Worm (Caenorhabditis elegans) whole organism, L1 larva: ENCODE data around the gene F26F4.6.

ENCODE experiments used
- C04F5.9 ChIP-seq: sonication (generic microtip); optimal IDR thresholded peaks from 2 replicates; lab custom pipeline; 2016; ENCODE audit warnings: missing genetic modification characterization, missing compliant biosample characterization
- C16A3.4 ChIP-seq: fragments of 150-350 bp; optimal IDR thresholded peaks from 2 replicates; lab custom pipeline; 2014; ENCODE audit warnings: missing biosample characterization, missing genetic modification characterization
- C34B4.2 ChIP-seq: sonication (generic microtip); optimal IDR thresholded peaks from 2 replicates; lab custom pipeline; 2017; ENCODE audit warnings: mild to moderate bottlenecking, missing genetic modification characterization, missing compliant biosample characterization
- F16B12.6 ChIP-seq: fragments of 150-350 bp; optimal IDR thresholded peaks from 2 replicates; lab custom pipeline; 2014; ENCODE audit warnings: missing biosample characterization, missing genetic modification characterization
- aha-1 ChIP-seq: fragments of 150-350 bp; optimal IDR thresholded peaks from 2 replicates; lab custom pipeline; 2014; ENCODE audit warnings: missing biosample characterization, missing genetic modification characterization
- aly-2 ChIP-seq: fragments of 150-350 bp; optimal IDR thresholded peaks from 2 replicates; lab custom pipeline; 2014; ENCODE audit warnings: missing biosample characterization, missing genetic modification characterization
- ama-1 ChIP-seq: fragments of 150-350 bp; optimal IDR thresholded peaks from 2 replicates; lab custom pipeline; 2014
- blmp-1 ChIP-seq: fragments of 150-350 bp; optimal IDR thresholded peaks from 2 replicates; lab custom pipeline; 2014; ENCODE audit warnings: missing biosample characterization, missing genetic modification characterization
- ceh-88 ChIP-seq: fragments of 200-800 bp; sonication (Bioruptor generic); IDR thresholded peaks from 2 replicates; pipeline ENCODE4 v1.3.6; 2022; ENCODE audit warnings: missing genetic modification characterization, missing compliant biosample characterization
- ceh-90 ChIP-seq: sonication (generic microtip); optimal IDR thresholded peaks from 2 replicates; lab custom pipeline; 2016; ENCODE audit warnings: missing genetic modification characterization, missing compliant biosample characterization
- ces-1 ChIP-seq: fragments of 150-350 bp; optimal IDR thresholded peaks from 2 replicates; lab custom pipeline; 2014; ENCODE audit warnings: missing biosample characterization, missing genetic modification reagents, missing genetic modification characterization
- egl-13 ChIP-seq: sonication (generic microtip); optimal IDR thresholded peaks from 2 replicates; lab custom pipeline; 2016; ENCODE audit warnings: missing genotype, missing genetic modification reagents, missing genetic modification characterization, missing compliant biosample characterization
- elt-3 ChIP-seq, 6 experiments: fragments of 150-350 bp in 1 of 6; sonication (generic microtip); optimal IDR thresholded peaks; 2 replicates each; lab custom pipeline; 2017 to 2018; ENCODE audit warnings: missing biosample characterization in 6 of 6, missing genetic modification characterization in 6 of 6, inconsistent platforms in 1 of 6
- ets-5 ChIP-seq: fragments of 200-800 bp; sonication (Bioruptor generic); IDR thresholded peaks from 2 replicates; pipeline ENCODE4 v1.3.6; 2022; ENCODE audit warnings: missing genetic modification characterization, missing compliant biosample characterization
- fkh-10 ChIP-seq: sonication (generic microtip); optimal IDR thresholded peaks from 2 replicates; lab custom pipeline; 2017; ENCODE audit warnings: missing biosample characterization, missing genetic modification reagents, missing genetic modification characterization
- fkh-4 ChIP-seq: sonication (generic microtip); optimal IDR thresholded peaks from 2 replicates; lab custom pipeline; 2016; ENCODE audit warnings: missing compliant biosample characterization, missing genetic modification characterization, borderline replicate concordance
- fkh-8 ChIP-seq: sonication (generic microtip); optimal IDR thresholded peaks from 2 replicates; lab custom pipeline; 2016; ENCODE audit warnings: mild to moderate bottlenecking, missing genetic modification characterization, missing compliant biosample characterization
- hlh-4 ChIP-seq: sonication (generic microtip); optimal IDR thresholded peaks from 2 replicates; lab custom pipeline; 2016; ENCODE audit warnings: mild to moderate bottlenecking, missing genetic modification characterization, missing compliant biosample characterization
- irx-1 ChIP-seq: sonication (generic microtip); optimal IDR thresholded peaks from 2 replicates; lab custom pipeline; 2016; ENCODE audit warnings: missing genetic modification characterization, missing compliant biosample characterization
- isw-1 ChIP-seq: fragments of 200-800 bp; sonication (Bioruptor generic); IDR thresholded peaks from 2 replicates; pipeline ENCODE4 v1.3.6; 2022; ENCODE audit warnings: missing genetic modification characterization, missing compliant biosample characterization
- jun-1 ChIP-seq: fragments of 150-350 bp; optimal IDR thresholded peaks from 2 replicates; lab custom pipeline; 2014; ENCODE audit warnings: missing biosample characterization, missing genetic modification reagents, missing genetic modification characterization
- lin-13 ChIP-seq: fragments of 150-350 bp; optimal IDR thresholded peaks from 2 replicates; lab custom pipeline; 2014; ENCODE audit warnings: missing biosample characterization, missing genetic modification reagents, missing genetic modification characterization
- lin-14 ChIP-seq: fragments of 200-800 bp; sonication (Bioruptor generic); optimal IDR thresholded peaks from 2 replicates; lab custom pipeline; 2018; ENCODE audit warnings: mild to moderate bottlenecking, missing genetic modification characterization, moderate library complexity, missing compliant biosample characterization
- lin-15B ChIP-seq: fragments of 150-350 bp; sonication (generic microtip); optimal IDR thresholded peaks from 3 replicates; lab custom pipeline; 2014; ENCODE audit warnings: missing biosample characterization, missing genetic modification characterization
- lin-35 ChIP-seq, 2 experiments: fragments of 150-350 bp; optimal IDR thresholded peaks; 2 replicates each; lab custom pipeline; 2014; ENCODE audit warnings: missing biosample characterization in 2 of 2, missing genetic modification characterization in 2 of 2, missing genetic modification reagents in 2 of 2
- lir-3 ChIP-seq: sonication (generic microtip); optimal IDR thresholded peaks from 2 replicates; lab custom pipeline; 2016; ENCODE audit warnings: mild to moderate bottlenecking, missing genetic modification characterization, moderate library complexity, missing compliant biosample characterization; ENCODE audit not compliant: poor library complexity
- lsy-2 ChIP-seq, 2 experiments: fragments of 150-350 bp; optimal IDR thresholded peaks; 2 replicates each; lab custom pipeline; 2014; ENCODE audit warnings: missing biosample characterization in 2 of 2, missing genetic modification characterization in 2 of 2
- mab-9 ChIP-seq: fragments of 200-800 bp; sonication (Bioruptor generic); IDR thresholded peaks from 2 replicates; pipeline ENCODE4 v1.3.6; 2022; ENCODE audit warnings: missing genetic modification reagents, missing genetic modification characterization, missing compliant biosample characterization
- mdl-1 ChIP-seq, 2 experiments: fragments of 150-350 bp; optimal IDR thresholded peaks; 2 replicates each; lab custom pipeline; 2014 to 2017; ENCODE audit warnings: missing biosample characterization in 2 of 2, missing genetic modification characterization in 2 of 2, inconsistent platforms in 1 of 2
- mef-2 ChIP-seq: fragments of 150-350 bp; optimal IDR thresholded peaks from 2 replicates; lab custom pipeline; 2014; ENCODE audit warnings: missing biosample characterization, missing genetic modification characterization
- nhr-11 ChIP-seq: fragments of 150-350 bp; optimal IDR thresholded peaks from 2 replicates; lab custom pipeline; 2014; ENCODE audit warnings: missing biosample characterization, missing genetic modification characterization
- nhr-12 ChIP-seq: sonication (generic microtip); optimal IDR thresholded peaks from 2 replicates; lab custom pipeline; 2017; ENCODE audit warnings: missing biosample characterization, missing genetic modification characterization
- nhr-19 ChIP-seq: fragments of 200-800 bp; sonication (Bioruptor generic); conservative IDR thresholded peaks from 2 replicates; pipeline ENCODE4 v1.3.6; 2022; ENCODE audit warnings: missing genetic modification characterization, missing compliant biosample characterization
- nhr-237 ChIP-seq: fragments of 150-350 bp; optimal IDR thresholded peaks from 2 replicates; lab custom pipeline; 2014; ENCODE audit warnings: missing biosample characterization, missing genetic modification characterization
- nhr-28 ChIP-seq: fragments of 150-350 bp; optimal IDR thresholded peaks from 2 replicates; lab custom pipeline; 2014; ENCODE audit warnings: missing biosample characterization, missing genetic modification characterization
- nhr-71 ChIP-seq: sonication (generic microtip); optimal IDR thresholded peaks from 2 replicates; lab custom pipeline; 2016; ENCODE audit warnings: mild to moderate bottlenecking, missing genetic modification characterization, moderate library complexity, missing compliant biosample characterization
- nhr-77 ChIP-seq: fragments of 150-350 bp; optimal IDR thresholded peaks from 2 replicates; lab custom pipeline; 2014; ENCODE audit warnings: missing biosample characterization, missing genetic modification characterization
- nhr-84 ChIP-seq: sonication (generic microtip); optimal IDR thresholded peaks from 2 replicates; lab custom pipeline; 2017; ENCODE audit warnings: missing biosample characterization, missing genetic modification characterization
- nhr-85 ChIP-seq: sonication (generic microtip); peaks from one replicate; lab custom pipeline; 2016; ENCODE audit warnings: missing genetic modification characterization, inconsistent platforms, missing compliant biosample characterization
- pag-3 ChIP-seq: sonication (generic microtip); optimal IDR thresholded peaks from 2 replicates; lab custom pipeline; 2017; ENCODE audit warnings: missing genetic modification characterization, mild to moderate bottlenecking, missing compliant biosample characterization, antibody characterized with exemption, borderline replicate concordance; ENCODE audit not compliant: insufficient read depth
- pax-3 ChIP-seq: fragments of 200-800 bp; sonication (Bioruptor generic); optimal IDR thresholded peaks from 2 replicates; lab custom pipeline; 2018; ENCODE audit warnings: mild to moderate bottlenecking, missing genetic modification characterization, moderate library complexity, missing compliant biosample characterization
- pqm-1 ChIP-seq: sonication (generic microtip); optimal IDR thresholded peaks from 3 replicates; lab custom pipeline; 2017; ENCODE audit warnings: missing biosample characterization, missing genetic modification characterization
- rnt-1 ChIP-seq: sonication (generic microtip); optimal IDR thresholded peaks from 2 replicates; lab custom pipeline; 2016; ENCODE audit warnings: mild to moderate bottlenecking, missing genetic modification characterization, moderate library complexity, missing compliant biosample characterization
- skn-1 ChIP-seq: fragments of 150-350 bp; optimal IDR thresholded peaks from 2 replicates; lab custom pipeline; 2014; ENCODE audit warnings: missing biosample characterization, missing genetic modification characterization
- snu-23 ChIP-seq: sonication (generic microtip); optimal IDR thresholded peaks from 2 replicates; lab custom pipeline; 2016; ENCODE audit warnings: missing genetic modification characterization, missing compliant biosample characterization
- sox-4 ChIP-seq: sonication (generic microtip); optimal IDR thresholded peaks from 2 replicates; lab custom pipeline; 2016; ENCODE audit warnings: missing genetic modification characterization, missing compliant biosample characterization
- sup-37 ChIP-seq: fragments of 200-800 bp; sonication (Bioruptor generic); optimal IDR thresholded peaks from 2 replicates; lab custom pipeline; 2018; ENCODE audit warnings: mild to moderate bottlenecking, missing genetic modification characterization, missing compliant biosample characterization
- tlp-1 ChIP-seq: fragments of 150-350 bp; optimal IDR thresholded peaks from 2 replicates; lab custom pipeline; 2014; ENCODE audit warnings: missing biosample characterization, missing genetic modification characterization
- unc-30 ChIP-seq: sonication (generic microtip); optimal IDR thresholded peaks from 2 replicates; lab custom pipeline; 2017; ENCODE audit warnings: missing biosample characterization, missing genetic modification characterization
- unc-62 ChIP-seq: fragments of 150-350 bp; optimal IDR thresholded peaks from 2 replicates; lab custom pipeline; 2014; ENCODE audit warnings: missing biosample characterization, missing genetic modification reagents, missing genetic modification characterization
- unc-98 ChIP-seq: fragments of 200-800 bp; sonication (Bioruptor generic); IDR thresholded peaks from 2 replicates; pipeline ENCODE4 v1.3.6; 2022; ENCODE audit warnings: missing genetic modification characterization, missing compliant biosample characterization
- vab-15 ChIP-seq: sonication (generic microtip); optimal IDR thresholded peaks from 2 replicates; lab custom pipeline; 2017; ENCODE audit warnings: missing genotype, mild to moderate bottlenecking, missing genetic modification characterization, missing compliant biosample characterization
- xbp-1 ChIP-seq: sonication (generic microtip); optimal IDR thresholded peaks from 2 replicates; lab custom pipeline; 2016; ENCODE audit warnings: missing genetic modification characterization, missing compliant biosample characterization
- zip-4 ChIP-seq: fragments of 200-800 bp; sonication (Bioruptor generic); optimal IDR thresholded peaks from 2 replicates; lab custom pipeline; 2018; ENCODE audit warnings: mild to moderate bottlenecking, missing genetic modification characterization, moderate library complexity, missing compliant biosample characterization
- ztf-4 ChIP-seq: fragments of 150-350 bp; optimal IDR thresholded peaks from 2 replicates; lab custom pipeline; 2014; ENCODE audit warnings: missing biosample characterization, missing genetic modification characterization

Gene F26F4.6

DNA sequence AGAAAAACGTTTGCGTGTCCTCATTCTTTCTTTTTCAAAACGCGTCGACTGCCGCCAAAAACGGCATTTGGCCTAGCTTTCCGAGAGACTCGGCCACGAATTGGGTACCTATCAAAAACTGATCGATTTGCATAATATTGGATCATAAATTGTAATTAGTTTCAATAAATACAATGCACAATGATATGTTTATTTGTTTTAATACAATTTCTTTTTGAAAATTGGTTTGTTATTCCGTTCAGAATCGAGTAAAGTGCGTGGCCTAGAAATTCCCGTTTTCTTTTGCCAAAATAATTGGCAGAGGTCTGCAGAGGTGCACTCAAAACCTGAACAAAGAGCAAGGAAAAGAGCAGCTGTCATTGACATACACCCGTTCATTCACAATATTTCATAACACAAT, 12.0 kb upstream of the F26F4.6 start, which contains the start of gene F26F4.8:
Gene F26F4.8 (minus strand): TSS at position 69 of the 400 bp plus-strand sequence.
- TF ChIP-seq ets-5 (GFP tag; lab: Robert Waterston, UW), result no peak
- peak; percentile 26 for TF ChIP-seq snu-23
- TF ChIP-seq fkh-4 (tag; lab: Kevin White, UChicago), result peak; percentile 88
- TF ChIP-seq C34B4.2 (tag; lab: Kevin White, UChicago), result no peak
- no peak for TF ChIP-seq nhr-237 (tag; lab: Kevin White, UChicago)
- no peak for TF ChIP-seq sup-37
- TF ChIP-seq lin-35 (GFP tag; optimal IDR thresholded peaks at IDR 0.05; lab: Kevin White, UChicago), result peak; percentile 77 to 83
- no peak for TF ChIP-seq mdl-1 (tag; optimal IDR thresholded peaks at IDR 0.05; lab: Kevin White, UChicago)
- TF ChIP-seq ceh-88, result no peak
- no peak for TF ChIP-seq ces-1
- peak; percentile 82 for TF ChIP-seq lir-3 (tag; lab: Kevin White, UChicago)
- TF ChIP-seq lin-14 (GFP tag; lab: Kevin White, UChicago), result peak; percentile 64
- TF ChIP-seq mab-9, result no peak
- TF ChIP-seq ceh-90 (tag; lab: Kevin White, UChicago), result peak; percentile 94
- TF ChIP-seq nhr-19, result no peak
- TF ChIP-seq pqm-1 (tag; lab: Kevin White, UChicago), result no peak
- peak; percentile 68 for TF ChIP-seq nhr-71 (tag; lab: Kevin White, UChicago)
- no peak for TF ChIP-seq mef-2 (tag; lab: Kevin White, UChicago)
- no peak for TF ChIP-seq vab-15
- no peak for TF ChIP-seq ama-1 (lab: Kevin White, UChicago)
- no peak for TF ChIP-seq zip-4
- peak; percentile 30 for TF ChIP-seq lin-15B (tag; lab: Kevin White, UChicago)
- peak; percentile 69 for TF ChIP-seq pax-3 (tag; lab: Kevin White, UChicago)
- peak; percentile 88 for TF ChIP-seq irx-1 (tag; lab: Kevin White, UChicago)
- TF ChIP-seq fkh-8, result peak; percentile 57
- TF ChIP-seq aha-1 (tag; lab: Kevin White, UChicago), result no peak
- TF ChIP-seq unc-30, result no peak
- no peak for TF ChIP-seq nhr-84 (tag; lab: Kevin White, UChicago)
- TF ChIP-seq nhr-11 (tag; lab: Kevin White, UChicago), result no peak
- TF ChIP-seq rnt-1 (tag; lab: Kevin White, UChicago), result peak; percentile 59
- TF ChIP-seq skn-1 (tag; lab: Kevin White, UChicago), result no peak
- peak; percentile 65 for TF ChIP-seq unc-98 (GFP tag; lab: Robert Waterston, UW)
- no peak for TF ChIP-seq elt-3 (tag; optimal IDR thresholded peaks at IDR 0.05; lab: Kevin White, UChicago)
- TF ChIP-seq C04F5.9 (tag; lab: Kevin White, UChicago), result peak; percentile 59
- TF ChIP-seq jun-1 (tag; lab: Kevin White, UChicago), result no peak
- TF ChIP-seq isw-1 (GFP tag; lab: Robert Waterston, UW), result peak; percentile 37
- TF ChIP-seq fkh-10 (GFP tag; lab: Kevin White, UChicago), result no peak
- no peak for TF ChIP-seq F16B12.6 (tag; lab: Kevin White, UChicago)
- TF ChIP-seq blmp-1 (tag; lab: Kevin White, UChicago), result no peak
- peak; percentile 69 for TF ChIP-seq nhr-85 (tag; lab: Kevin White, UChicago)
- no peak for TF ChIP-seq nhr-12 (tag; lab: Kevin White, UChicago)
- TF ChIP-seq C16A3.4, result no peak
- peak; percentile 46 for TF ChIP-seq sox-4
- no peak for TF ChIP-seq xbp-1 (tag; lab: Kevin White, UChicago)
- TF ChIP-seq ztf-4 (tag; lab: Kevin White, UChicago), result no peak
- no peak for TF ChIP-seq nhr-77 (tag; lab: Kevin White, UChicago)
- TF ChIP-seq aly-2 (tag; lab: Kevin White, UChicago), result no peak
- TF ChIP-seq hlh-4, result no peak
- peak; percentile 73 for TF ChIP-seq pag-3 (tag; lab: Kevin White, UChicago)
- TF ChIP-seq tlp-1, result no peak
- TF ChIP-seq egl-13 (tag; lab: Kevin White, UChicago), result peak; percentile 61
- peak; percentile 35 to 51 for TF ChIP-seq lsy-2 (tag; optimal IDR thresholded peaks at IDR 0.05; lab: Kevin White, UChicago)
- TF ChIP-seq unc-62 (GFP tag; lab: Kevin White, UChicago), result no peak
- TF ChIP-seq lin-13, result no peak
- TF ChIP-seq nhr-28 (tag; lab: Kevin White, UChicago), result no peak
